Fruit fly (Drosophila melanogaster) whole organism, embryonic: ENCODE results near the gene Sec5.

Experiments used
- CG10147 ChIP-seq: fragments of 200-800 bp; sonication (Bioruptor generic); optimal IDR thresholded peaks from 2 replicates; lab custom pipeline; 2019; ENCODE audit warnings: missing biosample characterization, mild to moderate bottlenecking, missing genetic modification characterization, moderate library complexity
- CG10209 ChIP-seq: fragments of 200-800 bp; sonication (Bioruptor generic); optimal IDR thresholded peaks from 3 replicates; lab custom pipeline; 2017; ENCODE audit warnings: missing biosample characterization, mild to moderate bottlenecking, missing genetic modification characterization, missing genetic modification reagents
- CG10274 ChIP-seq: fragments of 200-800 bp; sonication (Bioruptor generic); optimal IDR thresholded peaks from 3 replicates; lab custom pipeline; 2017; ENCODE audit warnings: missing biosample characterization, mild to moderate bottlenecking, missing genetic modification characterization
- CG13775 ChIP-seq: fragments of 200-800 bp; sonication (Bioruptor generic); optimal IDR thresholded peaks from 3 replicates; lab custom pipeline; 2017; ENCODE audit warnings: missing biosample characterization, mild to moderate bottlenecking, missing genetic modification characterization
- CG14710 ChIP-seq: fragments of 200-800 bp; sonication (Bioruptor generic); optimal IDR thresholded peaks from 3 replicates; lab custom pipeline; 2019; ENCODE audit warnings: missing biosample characterization, mild to moderate bottlenecking, missing genetic modification characterization, moderate library complexity
- CG14860 ChIP-seq: fragments of 200-800 bp; sonication (Bioruptor generic); IDR thresholded peaks from 3 replicates; pipeline ENCODE4 v1.3.6; 2022; ENCODE audit warnings: missing biosample characterization, missing genetic modification characterization; ENCODE audit not compliant: partially characterized antibody
- CG17328 ChIP-seq: fragments of 200-800 bp; sonication (Bioruptor generic); IDR thresholded peaks from 2 replicates; pipeline ENCODE4 v1.3.6; 2022; ENCODE audit warnings: missing biosample characterization, missing genetic modification characterization
- CG17359 ChIP-seq: fragments of 200-800 bp; sonication (Bioruptor generic); optimal IDR thresholded peaks from 3 replicates; lab custom pipeline; 2018; ENCODE audit warnings: missing biosample characterization, mild to moderate bottlenecking, missing genetic modification characterization, moderate library complexity
- CG2120 ChIP-seq: fragments of 200-800 bp; sonication (Bioruptor generic); optimal IDR thresholded peaks from 3 replicates; lab custom pipeline; 2016; ENCODE audit warnings: missing biosample characterization, missing genetic modification characterization
- CG30020 ChIP-seq: fragments of 200-800 bp; optimal IDR thresholded peaks from 2 replicates; lab custom pipeline; 2019; ENCODE audit warnings: missing biosample characterization, mild to moderate bottlenecking, missing genetic modification characterization, moderate library complexity
- CG3065 ChIP-seq: fragments of 200-800 bp; sonication (Bioruptor generic); optimal IDR thresholded peaks from 2 replicates; lab custom pipeline; 2016; ENCODE audit warnings: missing biosample characterization, missing genetic modification characterization
- CG32767 ChIP-seq: fragments of 200-800 bp; sonication (Bioruptor generic); IDR thresholded peaks from 2 replicates; pipeline ENCODE4 v1.3.6; 2022; ENCODE audit warnings: missing biosample characterization, missing genetic modification characterization
- CG3281 ChIP-seq: fragments of 200-800 bp; sonication (Bioruptor generic); optimal IDR thresholded peaks from 3 replicates; lab custom pipeline; 2017; ENCODE audit warnings: missing biosample characterization, mild to moderate bottlenecking, missing genetic modification characterization
- CG4617 ChIP-seq: fragments of 200-800 bp; sonication (Bioruptor generic); optimal IDR thresholded peaks from 3 replicates; lab custom pipeline; 2016; ENCODE audit warnings: missing biosample characterization, missing genetic modification characterization, borderline replicate concordance
- CG6683 ChIP-seq: fragments of 200-800 bp; sonication (Bioruptor generic); optimal IDR thresholded peaks from 2 replicates; lab custom pipeline; 2017; ENCODE audit warnings: missing biosample characterization, mild to moderate bottlenecking, missing genetic modification characterization, missing genetic modification reagents
- CG7372 ChIP-seq: fragments of 200-800 bp; sonication (Bioruptor generic); IDR thresholded peaks from 2 replicates; pipeline ENCODE4 v1.3.6; 2022; ENCODE audit warnings: missing biosample characterization, missing genetic modification characterization
- CG8089 ChIP-seq: fragments of 200-800 bp; sonication (Bioruptor generic); optimal IDR thresholded peaks from 3 replicates; lab custom pipeline; 2016; ENCODE audit warnings: missing biosample characterization, missing genetic modification characterization
- CG8359 ChIP-seq: fragments of 200-800 bp; sonication (Bioruptor generic); optimal IDR thresholded peaks from 2 replicates; lab custom pipeline; 2017; ENCODE audit warnings: missing biosample characterization, mild to moderate bottlenecking, missing genetic modification characterization, borderline replicate concordance
- CG8478 ChIP-seq: fragments of >200 bp; optimal IDR thresholded peaks from 2 replicates; lab custom pipeline; 2018
- CG9437 ChIP-seq: fragments of 200-800 bp; sonication (Bioruptor generic); optimal IDR thresholded peaks from 2 replicates; lab custom pipeline; 2018; ENCODE audit warnings: missing biosample characterization, mild to moderate bottlenecking, missing genetic modification characterization
- CTCF ChIP-seq: fragments of 200-800 bp; sonication (Bioruptor generic); optimal IDR thresholded peaks from 2 replicates; lab custom pipeline; 2017; ENCODE audit warnings: missing biosample characterization, mild to moderate bottlenecking, missing genetic modification characterization, moderate library complexity
- CkIIα-i1 ChIP-seq: fragments of 200-800 bp; sonication (Bioruptor generic); IDR thresholded peaks from 2 replicates; pipeline ENCODE4 v1.3.6; 2022; ENCODE audit warnings: missing biosample characterization, missing genetic modification characterization
- CoRest ChIP-seq: fragments of 200-800 bp; sonication (Bioruptor generic); optimal IDR thresholded peaks from 3 replicates; lab custom pipeline; 2018; ENCODE audit warnings: missing biosample characterization, mild to moderate bottlenecking, missing genetic modification characterization, moderate library complexity
- Deaf1 ChIP-seq: fragments of 200-800 bp; optimal IDR thresholded peaks from 3 replicates; lab custom pipeline; 2019; ENCODE audit warnings: missing biosample characterization, mild to moderate bottlenecking, missing genetic modification characterization, moderate library complexity
- Dp ChIP-seq: fragments of 200-800 bp; sonication (Bioruptor generic); optimal IDR thresholded peaks from 2 replicates; lab custom pipeline; 2018; ENCODE audit warnings: missing biosample characterization, mild to moderate bottlenecking, missing genetic modification characterization, moderate library complexity
- Ets97D ChIP-seq: fragments of 200-800 bp; sonication (Bioruptor generic); optimal IDR thresholded peaks from 3 replicates; lab custom pipeline; 2016; ENCODE audit warnings: missing biosample characterization, missing genetic modification characterization
- Gsc ChIP-seq: fragments of 200-800 bp; sonication (Bioruptor generic); IDR thresholded peaks from 2 replicates; pipeline ENCODE4 v1.3.6; 2022; ENCODE audit warnings: missing biosample characterization, missing genetic modification characterization
- Hey ChIP-seq: fragments of 200-800 bp; sonication (Bioruptor generic); optimal IDR thresholded peaks from 3 replicates; lab custom pipeline; 2018; ENCODE audit warnings: missing biosample characterization, mild to moderate bottlenecking, missing genetic modification characterization
- Hr78 ChIP-seq, 2 experiments: fragments of 200-800 bp in 1 of 2; fragments of >200 bp in 1 of 2; sonication (Bioruptor generic) in 1 of 2; optimal IDR thresholded peaks; 2 replicates each; lab custom pipeline; 2017 to 2019; ENCODE audit warnings: missing biosample characterization in 2 of 2, missing genetic modification characterization in 2 of 2, mild to moderate bottlenecking in 1 of 2, moderate library complexity in 1 of 2
- Lpt ChIP-seq: fragments of >200 bp; optimal IDR thresholded peaks from 2 replicates; lab custom pipeline; 2018; ENCODE audit warnings: missing biosample characterization, missing genetic modification characterization
- Nf-YC ChIP-seq: fragments of 200-800 bp; optimal IDR thresholded peaks from 3 replicates; lab custom pipeline; 2019; ENCODE audit warnings: missing biosample characterization, mild to moderate bottlenecking, missing genetic modification characterization, moderate library complexity
- Rx ChIP-seq: fragments of 200-800 bp; sonication (Bioruptor generic); IDR thresholded peaks from 2 replicates; pipeline ENCODE4 v1.3.6; 2022; ENCODE audit warnings: missing biosample characterization, missing genetic modification characterization
- TFAM ChIP-seq: fragments of 200-800 bp; sonication (Bioruptor generic); optimal IDR thresholded peaks from 2 replicates; lab custom pipeline; 2017; ENCODE audit warnings: missing biosample characterization, missing genetic modification characterization, inconsistent platforms
- Usf ChIP-seq: fragments of 200-800 bp; sonication (Bioruptor generic); optimal IDR thresholded peaks from 2 replicates; lab custom pipeline; 2017; ENCODE audit warnings: missing genotype, missing biosample characterization, missing genetic modification characterization
- ac ChIP-seq: fragments of 200-800 bp; sonication (Bioruptor generic); optimal IDR thresholded peaks from 3 replicates; lab custom pipeline; 2017; ENCODE audit warnings: missing biosample characterization, mild to moderate bottlenecking, missing genetic modification characterization
- ash1 ChIP-seq: fragments of 200-800 bp; sonication (Bioruptor generic); optimal IDR thresholded peaks from 2 replicates; lab custom pipeline; 2018; ENCODE audit warnings: missing biosample characterization, mild to moderate bottlenecking, missing genetic modification characterization
- br ChIP-seq: fragments of >200 bp; optimal IDR thresholded peaks from 2 replicates; lab custom pipeline; 2017
- bsh ChIP-seq, 2 experiments: fragments of 200-800 bp; sonication (Bioruptor generic); optimal IDR thresholded peaks; 2 replicates each; lab custom pipeline; 2017 to 2018; ENCODE audit warnings: mild to moderate bottlenecking in 2 of 2, missing biosample characterization in 2 of 2, missing genetic modification characterization in 2 of 2, moderate library complexity in 1 of 2
- danr ChIP-seq: fragments of 200-800 bp; sonication (Bioruptor generic); IDR thresholded peaks from 2 replicates; pipeline ENCODE4 v1.3.6; 2022; ENCODE audit warnings: missing biosample characterization, missing genetic modification characterization
- gcm2 ChIP-seq: fragments of 200-800 bp; sonication (Bioruptor generic); optimal IDR thresholded peaks from 2 replicates; lab custom pipeline; 2016; ENCODE audit warnings: missing biosample characterization, missing genetic modification characterization
- hb ChIP-seq: fragments of 200-800 bp; sonication (Bioruptor generic); IDR thresholded peaks from 3 replicates; pipeline ENCODE4 v1.3.6; 2022; ENCODE audit warnings: missing biosample characterization, missing genetic modification characterization; ENCODE audit not compliant: partially characterized antibody
- lab ChIP-seq: fragments of 200-800 bp; sonication (Bioruptor generic); optimal IDR thresholded peaks from 3 replicates; lab custom pipeline; 2017; ENCODE audit warnings: missing biosample characterization, missing genetic modification characterization, mild to moderate bottlenecking, moderate library complexity, missing genetic modification reagents
- luna ChIP-seq: fragments of 200-800 bp; sonication (Bioruptor generic); optimal IDR thresholded peaks from 2 replicates; lab custom pipeline; 2016; ENCODE audit warnings: missing biosample characterization, missing genetic modification characterization
- prd ChIP-seq, 3 experiments: fragments of >200 bp in 2 of 3; fragments of 200-800 bp in 1 of 3; sonication (Bioruptor generic) in 1 of 3; optimal IDR thresholded peaks in 2 of 3; IDR thresholded peaks in 1 of 3; 2 replicates in 2 of 3; 3 replicates in 1 of 3; pipeline versions ENCODE4 v1.3.6 to Lab custom; 2017 to 2022; ENCODE audit warnings: missing biosample characterization in 1 of 3, missing genetic modification characterization in 1 of 3
- ro ChIP-seq: fragments of 200-800 bp; sonication (Bioruptor generic); IDR thresholded peaks from 2 replicates; pipeline ENCODE4 v1.3.6; 2022; ENCODE audit warnings: missing biosample characterization, missing genetic modification characterization
- stwl ChIP-seq: fragments of 200-800 bp; sonication (Bioruptor generic); optimal IDR thresholded peaks from 3 replicates; lab custom pipeline; 2018; ENCODE audit warnings: missing biosample characterization, mild to moderate bottlenecking, missing genetic modification characterization, moderate library complexity
- sug ChIP-seq: fragments of 200-800 bp; optimal IDR thresholded peaks from 2 replicates; lab custom pipeline; 2019; ENCODE audit warnings: missing biosample characterization, mild to moderate bottlenecking, missing genetic modification characterization, moderate library complexity
- vfl ChIP-seq: fragments of 200-800 bp; sonication (Bioruptor generic); optimal IDR thresholded peaks from 2 replicates; lab custom pipeline; 2016; ENCODE audit warnings: missing biosample characterization, missing genetic modification characterization
- vnd ChIP-seq: fragments of 200-800 bp; sonication (Bioruptor generic); IDR thresholded peaks from 3 replicates; pipeline ENCODE4 v1.3.6; 2022; ENCODE audit warnings: missing biosample characterization, missing genetic modification characterization; ENCODE audit not compliant: partially characterized antibody
- zen2 ChIP-seq: fragments of 200-800 bp; sonication (Bioruptor generic); IDR thresholded peaks from 3 replicates; pipeline ENCODE4 v1.3.6; 2022; ENCODE audit warnings: missing biosample characterization, missing genetic modification characterization; ENCODE audit not compliant: partially characterized antibody

Gene Sec5

dm6 chr2L:3465918-3466727, 9.0 kb downstream of the Sec5 start, which contains the start of the genes msl-2 and ND-PDSW (continued):
- TF ChIP-seq danr (GFP tag; lab: Robert Waterston, UW) = no peak
- no peak for TF ChIP-seq Hey (tag; lab: Kevin White, UChicago)
- TF ChIP-seq CG3065 (GFP tag; lab: Kevin White, UChicago) = no peak
- TF ChIP-seq CG10209 = no peak
- TF ChIP-seq CG6683 (GFP tag; lab: Kevin White, UChicago) = no peak
- no peak for TF ChIP-seq CG17359 (tag; lab: Kevin White, UChicago)
- TF ChIP-seq CG10274 (GFP tag; lab: Kevin White, UChicago) = no peak
- TF ChIP-seq Dp (GFP tag; lab: Kevin White, UChicago) = peak; percentile 20
- TF ChIP-seq CG17328 = no peak
- TF ChIP-seq CG4617 (GFP tag; lab: Kevin White, UChicago) = peak; percentile 90
- TF ChIP-seq CG30020 (tag; lab: Kevin White, UChicago) = no peak
- TF ChIP-seq luna = no peak
- TF ChIP-seq CG14710 = peak; percentile 82
- no peak for TF ChIP-seq Rx (GFP tag; lab: Robert Waterston, UW)
- TF ChIP-seq CoRest (tag; lab: Kevin White, UChicago) = no peak
- TF ChIP-seq br = no peak
- no peak for TF ChIP-seq CG32767 (GFP tag; lab: Robert Waterston, UW)
- no peak for TF ChIP-seq sug (tag; lab: Kevin White, UChicago)
- no peak for TF ChIP-seq ash1 (GFP tag; lab: Kevin White, UChicago)
- TF ChIP-seq Usf (GFP tag; lab: Kevin White, UChicago) = no peak
- TF ChIP-seq zen2 (GFP tag; lab: Robert Waterston, UW) = no peak
- TF ChIP-seq Nf-YC (tag; lab: Kevin White, UChicago) = no peak
- TF ChIP-seq ro (GFP tag; lab: Robert Waterston, UW) = no peak
- TF ChIP-seq CTCF = peak; percentile 14
- no peak for TF ChIP-seq Lpt (GFP tag; lab: Kevin White, UChicago)
- no peak for TF ChIP-seq CkIIα-i1 (GFP tag; lab: Robert Waterston, UW)
- no peak for TF ChIP-seq hb (GFP tag; lab: Robert Waterston, UW)
- no peak for TF ChIP-seq prd (optimal IDR thresholded peaks at IDR 0.05; lab: Kevin White, UChicago)
- TF ChIP-seq prd (GFP tag; IDR thresholded peaks at IDR 0.05; lab: Robert Waterston, UW) = no peak
- TF ChIP-seq vnd (GFP tag; lab: Robert Waterston, UW) = no peak
- no peak for TF ChIP-seq CG8089 (GFP tag; lab: Kevin White, UChicago)
- TF ChIP-seq CG2120 (GFP tag; lab: Kevin White, UChicago) = no peak
- no peak for TF ChIP-seq Hr78 (GFP tag; optimal IDR thresholded peaks at IDR 0.05; lab: Kevin White, UChicago)
- TF ChIP-seq gcm2 = no peak
- TF ChIP-seq CG8478 (lab: Kevin White, UChicago) = no peak
- TF ChIP-seq CG10147 (GFP tag; lab: Kevin White, UChicago) = no peak
- TF ChIP-seq bsh (GFP tag; optimal IDR thresholded peaks at IDR 0.05; lab: Kevin White, UChicago) = no peak
- TF ChIP-seq ac = no peak
- no peak for TF ChIP-seq CG7372 (GFP tag; lab: Robert Waterston, UW)
- peak; percentile 20 for TF ChIP-seq Ets97D (GFP tag; lab: Kevin White, UChicago)
- TF ChIP-seq TFAM (GFP tag; lab: Kevin White, UChicago) = no peak
- no peak for TF ChIP-seq Deaf1 (tag; lab: Kevin White, UChicago)
- TF ChIP-seq Gsc = no peak
- TF ChIP-seq CG13775 = no peak
- peak; percentile 51 for TF ChIP-seq CG9437 (GFP tag; lab: Kevin White, UChicago)
- no peak for TF ChIP-seq CG3281 (GFP tag; lab: Kevin White, UChicago)
- TF ChIP-seq stwl = peak; percentile 41
- TF ChIP-seq vfl (GFP tag; lab: Kevin White, UChicago) = no peak
- no peak for TF ChIP-seq lab (GFP tag; lab: Kevin White, UChicago)
- no peak for TF ChIP-seq CG14860 (GFP tag; lab: Robert Waterston, UW)
- TF ChIP-seq CG8359 (GFP tag; lab: Kevin White, UChicago) = no peak
